Worm (Caenorhabditis elegans) whole organism, L3 larva: ENCODE data around the gene gei-14.
A peak's percentile ranks its signal among the peaks of the same experiment; 100 is the strongest.

Experiments used
- R02D3.7 ChIP-seq: fragments of 150-350 bp; optimal IDR thresholded peaks from 2 replicates; lab custom pipeline; 2014; ENCODE audit warnings: missing biosample characterization, missing genetic modification characterization
- ZK546.5 ChIP-seq: sonication (generic microtip); optimal IDR thresholded peaks from 2 replicates; lab custom pipeline; 2017; ENCODE audit warnings: missing biosample characterization, missing genetic modification characterization
- ceh-28 ChIP-seq: fragments of 150-350 bp; optimal IDR thresholded peaks from 2 replicates; lab custom pipeline; 2014; ENCODE audit warnings: missing biosample characterization, missing genetic modification reagents, missing genetic modification characterization
- ceh-9 ChIP-seq: sonication (generic microtip); optimal IDR thresholded peaks from 2 replicates; lab custom pipeline; 2018; ENCODE audit warnings: missing biosample characterization, missing genetic modification characterization
- daf-12 ChIP-seq: fragments of 150-350 bp; optimal IDR thresholded peaks from 2 replicates; lab custom pipeline; 2014; ENCODE audit warnings: missing biosample characterization, missing genetic modification reagents, missing genetic modification characterization
- egl-27 ChIP-seq: sonication (generic microtip); optimal IDR thresholded peaks from 4 replicates; lab custom pipeline; 2017; ENCODE audit warnings: missing biosample characterization, missing genetic modification reagents, missing genetic modification characterization
- egl-5 ChIP-seq: fragments of 150-350 bp; optimal IDR thresholded peaks from 2 replicates; lab custom pipeline; 2017; ENCODE audit warnings: missing biosample characterization, missing genetic modification reagents, missing genetic modification characterization, inconsistent platforms
- elt-1 ChIP-seq: fragments of 150-350 bp; optimal IDR thresholded peaks from 2 replicates; lab custom pipeline; 2014; ENCODE audit warnings: missing biosample characterization, missing genetic modification characterization
- elt-2 ChIP-seq: sonication (generic microtip); optimal IDR thresholded peaks from 2 replicates; lab custom pipeline; 2016; ENCODE audit warnings: missing genetic modification reagents, mild to moderate bottlenecking, missing genetic modification characterization, missing compliant biosample characterization
- elt-3 ChIP-seq, 3 experiments: fragments of 150-350 bp in 1 of 3; sonication (generic microtip) in 2 of 3; optimal IDR thresholded peaks; 2 replicates in 2 of 3; 4 replicates in 1 of 3; lab custom pipeline; 2014 to 2017; ENCODE audit warnings: missing biosample characterization in 3 of 3, missing genetic modification characterization in 3 of 3
- eor-1 ChIP-seq, 2 experiments: fragments of 150-350 bp; optimal IDR thresholded peaks; 2 replicates each; lab custom pipeline; 2014 to 2018; ENCODE audit warnings: missing biosample characterization in 2 of 2, missing genetic modification characterization in 2 of 2
- fkh-10 ChIP-seq: sonication (generic microtip); optimal IDR thresholded peaks from 2 replicates; lab custom pipeline; 2017; ENCODE audit warnings: missing biosample characterization, missing genetic modification reagents, missing genetic modification characterization
- fos-1 ChIP-seq: fragments of 150-350 bp; optimal IDR thresholded peaks from 2 replicates; lab custom pipeline; 2014; ENCODE audit warnings: missing biosample characterization, missing genetic modification characterization
- hmg-11 ChIP-seq: sonication (generic microtip); optimal IDR thresholded peaks from 2 replicates; lab custom pipeline; 2016; ENCODE audit warnings: missing genetic modification characterization, missing compliant biosample characterization
- jun-1 ChIP-seq: fragments of 150-350 bp; optimal IDR thresholded peaks from 2 replicates; lab custom pipeline; 2014; ENCODE audit warnings: missing biosample characterization, missing genetic modification reagents, missing genetic modification characterization
- lin-15B ChIP-seq: fragments of 150-350 bp; optimal IDR thresholded peaks from 2 replicates; lab custom pipeline; 2014; ENCODE audit warnings: missing biosample characterization, missing genetic modification characterization
- lsy-12 ChIP-seq: sonication (generic microtip); optimal IDR thresholded peaks from 2 replicates; lab custom pipeline; 2016; ENCODE audit warnings: mild to moderate bottlenecking, missing genetic modification characterization, missing compliant biosample characterization
- mdl-1 ChIP-seq: fragments of 150-350 bp; optimal IDR thresholded peaks from 2 replicates; lab custom pipeline; 2014; ENCODE audit warnings: missing biosample characterization, missing genetic modification characterization
- mml-1 ChIP-seq: fragments of 150-350 bp; sonication (generic microtip); optimal IDR thresholded peaks from 3 replicates; lab custom pipeline; 2014; ENCODE audit warnings: missing biosample characterization, missing genetic modification characterization
- nhr-11 ChIP-seq: fragments of 150-350 bp; optimal IDR thresholded peaks from 2 replicates; lab custom pipeline; 2014; ENCODE audit warnings: missing biosample characterization, missing genetic modification characterization
- nhr-12 ChIP-seq: fragments of 150-350 bp; optimal IDR thresholded peaks from 2 replicates; lab custom pipeline; 2014; ENCODE audit warnings: missing biosample characterization, missing genetic modification characterization
- nhr-23 ChIP-seq: fragments of 150-350 bp; optimal IDR thresholded peaks from 2 replicates; lab custom pipeline; 2014; ENCODE audit warnings: missing biosample characterization, missing genetic modification reagents, missing genetic modification characterization
- nhr-237 ChIP-seq: fragments of 150-350 bp; optimal IDR thresholded peaks from 2 replicates; lab custom pipeline; 2014; ENCODE audit warnings: missing biosample characterization, missing genetic modification characterization
- nhr-25 ChIP-seq: sonication (generic microtip); optimal IDR thresholded peaks from 2 replicates; lab custom pipeline; 2017; ENCODE audit warnings: missing biosample characterization, missing genetic modification characterization
- nhr-28 ChIP-seq: fragments of 150-350 bp; optimal IDR thresholded peaks from 2 replicates; lab custom pipeline; 2014; ENCODE audit warnings: missing biosample characterization, missing genetic modification characterization
- nhr-43 ChIP-seq: sonication (generic microtip); optimal IDR thresholded peaks from 2 replicates; lab custom pipeline; 2016; ENCODE audit warnings: mild to moderate bottlenecking, missing genetic modification characterization, missing compliant biosample characterization; ENCODE audit not compliant: poor library complexity, severe bottlenecking
- nhr-67 ChIP-seq: fragments of 150-350 bp; optimal IDR thresholded peaks from 2 replicates; lab custom pipeline; 2014; ENCODE audit warnings: missing biosample characterization, missing genetic modification characterization
- nhr-76 ChIP-seq: fragments of 150-350 bp; sonication (generic microtip); optimal IDR thresholded peaks from 5 replicates; lab custom pipeline; 2014; ENCODE audit warnings: missing biosample characterization, missing genetic modification characterization
- nhr-77 ChIP-seq: fragments of 150-350 bp; optimal IDR thresholded peaks from 2 replicates; lab custom pipeline; 2014; ENCODE audit warnings: missing biosample characterization, missing genetic modification characterization
- pha-4 ChIP-seq: fragments of 150-350 bp; optimal IDR thresholded peaks from 2 replicates; lab custom pipeline; 2014; ENCODE audit warnings: missing biosample characterization, missing genetic modification reagents, missing genetic modification characterization
- pqm-1 ChIP-seq: fragments of 150-350 bp; optimal IDR thresholded peaks from 2 replicates; lab custom pipeline; 2017; ENCODE audit warnings: missing biosample characterization, missing genetic modification characterization, inconsistent platforms
- sea-2 ChIP-seq: fragments of 150-350 bp; sonication (generic microtip); optimal IDR thresholded peaks from 4 replicates; lab custom pipeline; 2014; ENCODE audit warnings: missing biosample characterization, missing genetic modification reagents, missing genetic modification characterization
- skn-1 ChIP-seq: fragments of 150-350 bp; optimal IDR thresholded peaks from 2 replicates; lab custom pipeline; 2014; ENCODE audit warnings: missing biosample characterization, missing genetic modification characterization
- tbx-2 ChIP-seq: sonication (generic microtip); optimal IDR thresholded peaks from 2 replicates; lab custom pipeline; 2016; ENCODE audit warnings: mild to moderate bottlenecking, missing genetic modification characterization, missing compliant biosample characterization
- unc-39 ChIP-seq: sonication (generic microtip); optimal IDR thresholded peaks from 4 replicates; lab custom pipeline; 2017; ENCODE audit warnings: missing biosample characterization, missing genetic modification characterization
- unc-62 ChIP-seq: fragments of 150-350 bp; sonication (generic microtip); optimal IDR thresholded peaks from 4 replicates; lab custom pipeline; 2014; ENCODE audit warnings: missing biosample characterization, missing genetic modification reagents, missing genetic modification characterization
- ztf-11 ChIP-seq: fragments of 150-350 bp; optimal IDR thresholded peaks from 2 replicates; lab custom pipeline; 2014; ENCODE audit warnings: missing biosample characterization, missing genetic modification characterization

The gei-14 gene

ce11 chrII:8259674-8260073, 16.4 kb downstream of the gei-14 start:
- TF ChIP-seq nhr-11 (tag; lab: Kevin White, UChicago): no peak
- no peak for TF ChIP-seq jun-1
- TF ChIP-seq nhr-23 (tag; lab: Kevin White, UChicago): peak; percentile 33
- TF ChIP-seq nhr-25: peak; percentile 26

ce11 chrII:8259038-8259437, 17.0 kb downstream of the gei-14 start, which contains the start of gene F35C11.6:
F35C11.6 (minus strand) TSS chrII:8259138.
- TF ChIP-seq lsy-12 (no peak), fkh-10 (no peak), nhr-67 (no peak), pha-4 (no peak), elt-3 (tag; optimal IDR thresholded peaks at IDR 0.05; lab: Kevin White, UChicago) (no peak), fos-1 (tag; lab: Kevin White, UChicago) (no peak), elt-1 (tag; lab: Kevin White, UChicago) (no peak), mml-1 (tag; lab: Kevin White, UChicago) (no peak), egl-27 (tag; lab: Kevin White, UChicago) (no peak), nhr-25 (no peak), mdl-1 (tag; lab: Kevin White, UChicago) (no peak), ceh-9 (tag; lab: Kevin White, UChicago) (no peak), nhr-12 (tag; lab: Kevin White, UChicago) (no peak), nhr-11 (tag; lab: Kevin White, UChicago) (no peak), nhr-77 (tag; lab: Kevin White, UChicago) (no peak), jun-1 (no peak)

- TF ChIP-seq elt-3 (tag; optimal IDR thresholded peaks at IDR 0.05; lab: Kevin White, UChicago): no peak
- no peak for TF ChIP-seq elt-1 (tag; lab: Kevin White, UChicago)
- no peak for TF ChIP-seq R02D3.7
- no peak for TF ChIP-seq daf-12
- TF ChIP-seq nhr-76: no peak
- no peak for TF ChIP-seq fos-1 (tag; lab: Kevin White, UChicago)
- TF ChIP-seq skn-1 (tag; lab: Kevin White, UChicago): no peak
- no peak for TF ChIP-seq tbx-2 (tag; lab: Kevin White, UChicago)
- TF ChIP-seq fkh-10: no peak
- no peak for TF ChIP-seq lin-15B (tag; lab: Kevin White, UChicago)
- TF ChIP-seq egl-5 (tag; lab: Kevin White, UChicago): no peak
- no peak for TF ChIP-seq sea-2 (GFP tag; lab: Kevin White, UChicago)
- no peak for TF ChIP-seq nhr-67
- TF ChIP-seq nhr-237 (tag; lab: Kevin White, UChicago): no peak
Measured at ce11 chrII:8256013-8256412, 20.0 kb downstream of the gei-14 start, which contains the start of gene F35C11.7. F35C11.7 (plus strand) TSS chrII:8256313.

ce11 chrII:8253160-8253793, 22.8 kb downstream of the gei-14 start, which contains the start of gene F35C11.5:
F35C11.5 (plus strand) TSS chrII:8253743.
- TF ChIP-seq nhr-12 (tag; lab: Kevin White, UChicago) (no peak), ztf-11 (no peak), unc-39 (tag; lab: Kevin White, UChicago) (no peak), hmg-11 (tag; lab: Kevin White, UChicago) (no peak), R02D3.7 (no peak), skn-1 (tag; lab: Kevin White, UChicago) (no peak), eor-1 (tag; optimal IDR thresholded peaks at IDR 0.05; lab: Kevin White, UChicago) (no peak), jun-1 (no peak), elt-1 (tag; lab: Kevin White, UChicago) (no peak), nhr-28 (tag; lab: Kevin White, UChicago) (no peak), nhr-237 (tag; lab: Kevin White, UChicago) (no peak), ceh-9 (tag; lab: Kevin White, UChicago) (no peak), egl-5 (tag; lab: Kevin White, UChicago) (no peak), daf-12 (no peak), ZK546.5 (tag; lab: Kevin White, UChicago) (no peak), nhr-43 (tag; lab: Kevin White, UChicago) (no peak), tbx-2 (tag; lab: Kevin White, UChicago) (no peak), pqm-1 (no peak)

ce11 chrII:8249710-8250109, 26.3 kb downstream of the gei-14 start:
- TF ChIP-seq skn-1 (tag; lab: Kevin White, UChicago) (no peak), lin-15B (tag; lab: Kevin White, UChicago) (no peak), ceh-28 (tag; lab: Kevin White, UChicago) (no peak), elt-2 (tag; lab: Kevin White, UChicago) (peak; percentile 53), unc-62 (GFP tag; lab: Kevin White, UChicago) (no peak), nhr-77 (tag; lab: Kevin White, UChicago) (no peak), nhr-76 (no peak), ztf-11 (no peak)
- TF ChIP-seq, all 47 proteins: peak for 1
